Worm (Caenorhabditis elegans) whole organism, L4/young adult: ENCODE data around the gene F41F3.8.

Source experiments
- dao-5 ChIP-seq: sonication (generic microtip); optimal IDR thresholded peaks from 2 replicates; lab custom pipeline; 2016; ENCODE audit warnings: missing genotype, missing genetic modification characterization, moderate library complexity, missing compliant biosample characterization
- him-1 ChIP-seq: sonication (generic microtip); optimal IDR thresholded peaks from 2 replicates; lab custom pipeline; 2016; ENCODE audit warnings: missing genotype, missing genetic modification reagents, missing genetic modification characterization, missing compliant biosample characterization

ce11 chrV:4653871-4654605, 5.4 kb downstream of the F41F3.8 start, which contains the start of the genes col-139 and F41F3.1:
- TF ChIP-seq him-1 (tag; lab: Kevin White, UChicago): no peak
- TF ChIP-seq dao-5 (tag; lab: Kevin White, UChicago): no peak
